Worm (Caenorhabditis elegans) whole organism, mixed stage, embryonic: ENCODE measurements around the gene K03H1.12.

Experiments used
- bed-3 ChIP-seq: fragments of 200-800 bp; sonication (Bioruptor generic); optimal IDR thresholded peaks from 3 replicates; lab custom pipeline; 2018; ENCODE audit warnings: mild to moderate bottlenecking, missing genetic modification characterization, moderate library complexity, missing compliant biosample characterization
- ces-1 ChIP-seq: fragments of 150-350 bp; optimal IDR thresholded peaks from 2 replicates; lab custom pipeline; 2014; ENCODE audit warnings: missing biosample characterization, missing genetic modification reagents, missing genetic modification characterization
- elt-1 ChIP-seq: sonication (generic microtip); optimal IDR thresholded peaks from 2 replicates; lab custom pipeline; 2017; ENCODE audit warnings: missing genetic modification characterization, mild to moderate bottlenecking, missing compliant biosample characterization, antibody characterized with exemption, moderate library complexity, borderline replicate concordance; ENCODE audit not compliant: insufficient read depth
- ham-2 ChIP-seq: fragments of 200-800 bp; sonication (Bioruptor generic); optimal IDR thresholded peaks from 2 replicates; lab custom pipeline; 2018; ENCODE audit warnings: mild to moderate bottlenecking, missing genetic modification characterization, missing compliant biosample characterization
- lsy-2 ChIP-seq: fragments of 150-350 bp; optimal IDR thresholded peaks from 2 replicates; lab custom pipeline; 2014; ENCODE audit warnings: missing biosample characterization, missing genetic modification characterization
- mep-1 ChIP-seq: fragments of 150-350 bp; optimal IDR thresholded peaks from 2 replicates; lab custom pipeline; 2017; ENCODE audit warnings: missing biosample characterization, missing genetic modification reagents, missing genetic modification characterization, inconsistent platforms
- nhr-237 ChIP-seq: fragments of 150-350 bp; optimal IDR thresholded peaks from 2 replicates; lab custom pipeline; 2014; ENCODE audit warnings: missing biosample characterization, missing genetic modification characterization
- nhr-28 ChIP-seq: fragments of 150-350 bp; optimal IDR thresholded peaks from 2 replicates; lab custom pipeline; 2014; ENCODE audit warnings: missing biosample characterization, missing genetic modification characterization
- pha-4 ChIP-seq: fragments of 150-350 bp; optimal IDR thresholded peaks from 2 replicates; lab custom pipeline; 2018; ENCODE audit warnings: missing biosample characterization, missing genetic modification reagents, missing genetic modification characterization
- snpc-4 ChIP-seq: fragments of 150-350 bp; optimal IDR thresholded peaks from 2 replicates; lab custom pipeline; 2014; ENCODE audit warnings: missing biosample characterization, missing genetic modification characterization

ce11 chrIII:9944723-9945122, 3.3 kb downstream of the K03H1.12 start, which contains the start of gene gln-2:
- TF ChIP-seq elt-1 (tag; lab: Kevin White, UChicago) (no peak), nhr-237 (tag; lab: Kevin White, UChicago) (no peak), ces-1 (GFP tag; lab: Kevin White, UChicago) (no peak), nhr-28 (tag; lab: Kevin White, UChicago) (no peak), bed-3 (GFP tag; lab: Kevin White, UChicago) (no peak), mep-1 (no peak), lsy-2 (tag; lab: Kevin White, UChicago) (no peak), ham-2 (GFP tag; lab: Kevin White, UChicago) (no peak), snpc-4 (tag; lab: Kevin White, UChicago) (no peak), pha-4 (tag; lab: Kevin White, UChicago) (no peak)
